Fruit fly (Drosophila melanogaster) Kc167 (cell line): ENCODE measurements around the gene nAChRalpha7.

Source experiments
- Myc ChIP-seq: fragments of >200 bp; optimal IDR thresholded peaks from 2 replicates; lab custom pipeline; 2017; ENCODE audit warnings: missing external identifiers
- Sin3A ChIP-seq: fragments of >200 bp; optimal IDR thresholded peaks from 2 replicates; lab custom pipeline; 2018; ENCODE audit warnings: missing external identifiers
- h ChIP-seq: fragments of >200 bp; optimal IDR thresholded peaks from 3 replicates; lab custom pipeline; 2018; ENCODE audit warnings: missing external identifiers
- insv ChIP-seq: fragments of >200 bp; optimal IDR thresholded peaks from 3 replicates; lab custom pipeline; 2018; ENCODE audit warnings: missing external identifiers
- psq ChIP-seq: fragments of >200 bp; optimal IDR thresholded peaks from 2 replicates; lab custom pipeline; 2017; ENCODE audit warnings: missing external identifiers
- ttk ChIP-seq: sonication (Bioruptor generic); optimal IDR thresholded peaks from 2 replicates; lab custom pipeline; 2017; ENCODE audit warnings: missing external identifiers

- no peak for TF ChIP-seq ttk (lab: Kevin White, UChicago)
- no peak for TF ChIP-seq insv (lab: Kevin White, UChicago)
- TF ChIP-seq Sin3A (lab: Kevin White, UChicago) = no peak
- TF ChIP-seq psq = no peak
- no peak for TF ChIP-seq Myc (lab: Kevin White, UChicago)
- no peak for TF ChIP-seq h (lab: Kevin White, UChicago)
Observed at dm6 chrX:19295831-19296423, 52.3 kb downstream of the nAChRalpha7 start.
